Fruit fly (Drosophila melanogaster) whole organism, embryonic: ENCODE results near the gene wam.

Source experiments
- Atf3 ChIP-seq: fragments of 200-800 bp; sonication (Bioruptor generic); optimal IDR thresholded peaks from 3 replicates; lab custom pipeline; 2016; ENCODE audit warnings: missing biosample characterization, missing genetic modification characterization
- Awh ChIP-seq: fragments of 200-800 bp; sonication (Bioruptor generic); IDR thresholded peaks from 2 replicates; pipeline ENCODE4, ENCODE4 v1.3.6; 2022; ENCODE audit warnings: missing biosample characterization, missing genetic modification characterization
- Bdp1 ChIP-seq: fragments of 200-800 bp; sonication (Bioruptor generic); optimal IDR thresholded peaks from 3 replicates; lab custom pipeline; 2016; ENCODE audit warnings: missing biosample characterization, missing genetic modification characterization
- Bteb2 ChIP-seq: fragments of 200-800 bp; sonication (Bioruptor generic); optimal IDR thresholded peaks from 2 replicates; lab custom pipeline; 2016; ENCODE audit warnings: missing biosample characterization, missing genetic modification characterization
- CG10267 ChIP-seq: fragments of 200-800 bp; sonication (Bioruptor generic); optimal IDR thresholded peaks from 2 replicates; lab custom pipeline; 2018; ENCODE audit warnings: missing biosample characterization, mild to moderate bottlenecking, missing genetic modification characterization, moderate library complexity
- CG10654 ChIP-seq: fragments of 200-800 bp; sonication (Bioruptor generic); optimal IDR thresholded peaks from 2 replicates; lab custom pipeline; 2016; ENCODE audit warnings: missing biosample characterization, missing genetic modification characterization
- CG11695 ChIP-seq: fragments of 200-800 bp; sonication (Bioruptor generic); IDR thresholded peaks from 3 replicates; pipeline ENCODE4 v1.3.6; 2022; ENCODE audit warnings: missing biosample characterization, missing genetic modification characterization
- CG12391 ChIP-seq: fragments of 200-800 bp; sonication (Bioruptor generic); optimal IDR thresholded peaks from 3 replicates; lab custom pipeline; 2018; ENCODE audit warnings: missing biosample characterization, mild to moderate bottlenecking, missing genetic modification characterization, moderate library complexity
- CG12744 ChIP-seq: fragments of 200-800 bp; sonication (Bioruptor generic); optimal IDR thresholded peaks from 2 replicates; lab custom pipeline; 2016; ENCODE audit warnings: missing biosample characterization, missing genetic modification characterization
- CG14014 ChIP-seq: fragments of 200-800 bp; sonication (Bioruptor generic); IDR thresholded peaks from 2 replicates; pipeline ENCODE4 v1.3.6; 2022; ENCODE audit warnings: missing biosample characterization, missing genetic modification characterization
- CG14667 ChIP-seq: fragments of 200-800 bp; sonication (Bioruptor generic); IDR thresholded peaks from 2 replicates; pipeline ENCODE4 v1.3.6; 2022; ENCODE audit warnings: missing biosample characterization, missing genetic modification characterization
- CG15514 ChIP-seq: fragments of 200-800 bp; sonication (Bioruptor generic); optimal IDR thresholded peaks from 3 replicates; lab custom pipeline; 2017; ENCODE audit warnings: missing biosample characterization, missing genetic modification characterization, mild to moderate bottlenecking, moderate library complexity, missing genetic modification reagents
- CG15601 ChIP-seq: fragments of 200-800 bp; sonication (Bioruptor generic); optimal IDR thresholded peaks from 3 replicates; lab custom pipeline; 2019; ENCODE audit warnings: missing biosample characterization, mild to moderate bottlenecking, missing genetic modification characterization, moderate library complexity
- CG1602 ChIP-seq: fragments of 200-800 bp; sonication (Bioruptor generic); optimal IDR thresholded peaks from 3 replicates; lab custom pipeline; 2016; ENCODE audit warnings: missing biosample characterization, missing genetic modification characterization
- CG1647 ChIP-seq: fragments of 200-800 bp; sonication (Bioruptor generic); optimal IDR thresholded peaks from 3 replicates; lab custom pipeline; 2016; ENCODE audit warnings: missing biosample characterization, missing genetic modification characterization
- CG18476 ChIP-seq: fragments of 200-800 bp; sonication (Bioruptor generic); optimal IDR thresholded peaks from 2 replicates; lab custom pipeline; 2016; ENCODE audit warnings: missing biosample characterization, mild to moderate bottlenecking, missing genetic modification characterization
- CG33213 ChIP-seq: fragments of 200-800 bp; sonication (Bioruptor generic); optimal IDR thresholded peaks from 3 replicates; lab custom pipeline; 2016; ENCODE audit warnings: missing biosample characterization, missing genetic modification characterization
- CG3847 ChIP-seq: fragments of 200-800 bp; sonication (Bioruptor generic); IDR thresholded peaks from 2 replicates; pipeline ENCODE4 v1.3.6; 2022; ENCODE audit warnings: missing biosample characterization, missing genetic modification characterization
- CG6654 ChIP-seq: fragments of 200-800 bp; sonication (Bioruptor generic); optimal IDR thresholded peaks from 2 replicates; lab custom pipeline; 2017; ENCODE audit warnings: missing biosample characterization, mild to moderate bottlenecking, missing genetic modification characterization
- CG7357 ChIP-seq: fragments of 200-800 bp; sonication (Bioruptor generic); IDR thresholded peaks from 3 replicates; pipeline ENCODE4 v1.3.6; 2022; ENCODE audit warnings: missing biosample characterization, missing genetic modification characterization
- CG7963 ChIP-seq: fragments of 200-800 bp; sonication (Bioruptor generic); IDR thresholded peaks from 3 replicates; pipeline ENCODE4 v1.3.6; 2022; ENCODE audit warnings: missing biosample characterization, missing genetic modification characterization; ENCODE audit not compliant: partially characterized antibody
- CG9437 ChIP-seq: fragments of 200-800 bp; sonication (Bioruptor generic); optimal IDR thresholded peaks from 2 replicates; lab custom pipeline; 2018; ENCODE audit warnings: missing biosample characterization, mild to moderate bottlenecking, missing genetic modification characterization
- H15 ChIP-seq: fragments of 200-800 bp; sonication (Bioruptor generic); IDR thresholded peaks from 3 replicates; pipeline ENCODE4 v1.3.6; 2022; ENCODE audit warnings: missing biosample characterization, missing genetic modification characterization
- HLH3B ChIP-seq: fragments of 200-800 bp; sonication (Bioruptor generic); IDR thresholded peaks from 2 replicates; pipeline ENCODE4 v1.3.6; 2022; ENCODE audit warnings: missing biosample characterization, missing genetic modification characterization
- HLH4C ChIP-seq: fragments of 200-800 bp; sonication (Bioruptor generic); IDR thresholded peaks from 3 replicates; pipeline ENCODE4 v1.3.6; 2022; ENCODE audit warnings: missing biosample characterization, missing genetic modification characterization; ENCODE audit not compliant: partially characterized antibody
- Nf-YC ChIP-seq: fragments of 200-800 bp; optimal IDR thresholded peaks from 3 replicates; lab custom pipeline; 2019; ENCODE audit warnings: missing biosample characterization, mild to moderate bottlenecking, missing genetic modification characterization, moderate library complexity
- Scr ChIP-seq: fragments of 200-800 bp; sonication (Bioruptor generic); IDR thresholded peaks from 2 replicates; pipeline ENCODE4 v1.3.6; 2022; ENCODE audit warnings: missing biosample characterization, missing genetic modification characterization; ENCODE audit not compliant: partially characterized antibody
- Stat92E ChIP-seq, 3 experiments: fragments of >200 bp in 2 of 3; fragments of 200-800 bp in 1 of 3; sonication (Bioruptor generic) in 1 of 3; optimal IDR thresholded peaks; 2 replicates each; lab custom pipeline; 2017 to 2019; ENCODE audit warnings: missing biosample characterization in 3 of 3, missing genetic modification characterization in 3 of 3, mild to moderate bottlenecking in 1 of 3, moderate library complexity in 1 of 3
- ac ChIP-seq: fragments of 200-800 bp; sonication (Bioruptor generic); optimal IDR thresholded peaks from 3 replicates; lab custom pipeline; 2017; ENCODE audit warnings: missing biosample characterization, mild to moderate bottlenecking, missing genetic modification characterization
- bcd ChIP-seq: fragments of 200-800 bp; sonication (Bioruptor generic); optimal IDR thresholded peaks from 2 replicates; lab custom pipeline; 2017; ENCODE audit warnings: missing biosample characterization, mild to moderate bottlenecking, missing genetic modification characterization
- ci ChIP-seq: fragments of 200-800 bp; sonication (Bioruptor generic); IDR thresholded peaks from 3 replicates; pipeline ENCODE4 v1.3.6; 2022; ENCODE audit warnings: missing biosample characterization, missing genetic modification characterization
- disco-r ChIP-seq: fragments of 200-800 bp; sonication (Bioruptor generic); optimal IDR thresholded peaks from 2 replicates; lab custom pipeline; 2016; ENCODE audit warnings: missing biosample characterization, missing genetic modification characterization
- dmrt99B ChIP-seq: fragments of 200-800 bp; sonication (Bioruptor generic); optimal IDR thresholded peaks from 2 replicates; lab custom pipeline; 2018; ENCODE audit warnings: missing biosample characterization, mild to moderate bottlenecking, missing genetic modification characterization, moderate library complexity
- en ChIP-seq: fragments of 200-800 bp; sonication (Bioruptor generic); optimal IDR thresholded peaks from 2 replicates; lab custom pipeline; 2016; ENCODE audit warnings: missing biosample characterization, missing genetic modification characterization
- fd102C ChIP-seq: fragments of 200-800 bp; sonication (Bioruptor generic); optimal IDR thresholded peaks from 2 replicates; lab custom pipeline; 2018; ENCODE audit warnings: missing biosample characterization, mild to moderate bottlenecking, missing genetic modification characterization, moderate library complexity
- fru ChIP-seq: fragments of >200 bp; optimal IDR thresholded peaks from 2 replicates; lab custom pipeline; 2017
- gsb-n ChIP-seq: fragments of 200-800 bp; sonication (Bioruptor generic); optimal IDR thresholded peaks from 3 replicates; lab custom pipeline; 2018; ENCODE audit warnings: missing biosample characterization, mild to moderate bottlenecking, missing genetic modification characterization
- hb ChIP-seq: fragments of 200-800 bp; sonication (Bioruptor generic); IDR thresholded peaks from 3 replicates; pipeline ENCODE4 v1.3.6; 2022; ENCODE audit warnings: missing biosample characterization, missing genetic modification characterization; ENCODE audit not compliant: partially characterized antibody
- hkb ChIP-seq, 2 experiments: fragments of 200-800 bp in 1 of 2; fragments of >200 bp in 1 of 2; sonication (Bioruptor generic) in 1 of 2; IDR thresholded peaks in 1 of 2; optimal IDR thresholded peaks in 1 of 2; 2 replicates each; pipeline versions ENCODE4 v1.3.6 to Lab custom; 2017 to 2022; ENCODE audit warnings: missing biosample characterization in 1 of 2, missing genetic modification characterization in 1 of 2
- ind ChIP-seq: fragments of 200-800 bp; sonication (Bioruptor generic); optimal IDR thresholded peaks from 3 replicates; lab custom pipeline; 2016; ENCODE audit warnings: missing biosample characterization, missing genetic modification characterization
- jing ChIP-seq: fragments of 200-800 bp; sonication (Bioruptor generic); optimal IDR thresholded peaks from 2 replicates; lab custom pipeline; 2018; ENCODE audit warnings: missing biosample characterization, mild to moderate bottlenecking, missing genetic modification characterization
- klu ChIP-seq: fragments of 200-800 bp; sonication (Bioruptor generic); IDR thresholded peaks from 2 replicates; pipeline ENCODE4 v1.3.6; 2022; ENCODE audit warnings: missing biosample characterization, missing genetic modification characterization
- kni ChIP-seq: fragments of 200-800 bp; sonication (Bioruptor generic); optimal IDR thresholded peaks from 3 replicates; lab custom pipeline; 2017; ENCODE audit warnings: mild to moderate bottlenecking, missing biosample characterization, missing genetic modification reagents, missing genetic modification characterization
- lilli ChIP-seq: fragments of 200-800 bp; sonication (Bioruptor generic); optimal IDR thresholded peaks from 3 replicates; lab custom pipeline; 2016; ENCODE audit warnings: missing biosample characterization, missing genetic modification characterization
- nom ChIP-seq: fragments of 200-800 bp; sonication (Bioruptor generic); optimal IDR thresholded peaks from 2 replicates; lab custom pipeline; 2017; ENCODE audit warnings: missing biosample characterization, missing genetic modification characterization, mild to moderate bottlenecking, moderate library complexity, missing genetic modification reagents
- otp ChIP-seq: fragments of 200-800 bp; sonication (Bioruptor generic); IDR thresholded peaks from 3 replicates; pipeline ENCODE4, ENCODE4 v1.3.6; 2022; ENCODE audit warnings: missing biosample characterization, missing genetic modification characterization
- stwl ChIP-seq: fragments of 200-800 bp; sonication (Bioruptor generic); optimal IDR thresholded peaks from 3 replicates; lab custom pipeline; 2018; ENCODE audit warnings: missing biosample characterization, mild to moderate bottlenecking, missing genetic modification characterization, moderate library complexity
- tx ChIP-seq: fragments of 200-800 bp; sonication (Bioruptor generic); optimal IDR thresholded peaks from 2 replicates; lab custom pipeline; 2016; ENCODE audit warnings: missing biosample characterization, missing genetic modification characterization
- vvl ChIP-seq: fragments of 200-800 bp; sonication (Bioruptor generic); IDR thresholded peaks from 2 replicates; pipeline ENCODE4 v1.3.6; 2022; ENCODE audit warnings: missing biosample characterization, missing genetic modification characterization

Gene wam

DNA sequence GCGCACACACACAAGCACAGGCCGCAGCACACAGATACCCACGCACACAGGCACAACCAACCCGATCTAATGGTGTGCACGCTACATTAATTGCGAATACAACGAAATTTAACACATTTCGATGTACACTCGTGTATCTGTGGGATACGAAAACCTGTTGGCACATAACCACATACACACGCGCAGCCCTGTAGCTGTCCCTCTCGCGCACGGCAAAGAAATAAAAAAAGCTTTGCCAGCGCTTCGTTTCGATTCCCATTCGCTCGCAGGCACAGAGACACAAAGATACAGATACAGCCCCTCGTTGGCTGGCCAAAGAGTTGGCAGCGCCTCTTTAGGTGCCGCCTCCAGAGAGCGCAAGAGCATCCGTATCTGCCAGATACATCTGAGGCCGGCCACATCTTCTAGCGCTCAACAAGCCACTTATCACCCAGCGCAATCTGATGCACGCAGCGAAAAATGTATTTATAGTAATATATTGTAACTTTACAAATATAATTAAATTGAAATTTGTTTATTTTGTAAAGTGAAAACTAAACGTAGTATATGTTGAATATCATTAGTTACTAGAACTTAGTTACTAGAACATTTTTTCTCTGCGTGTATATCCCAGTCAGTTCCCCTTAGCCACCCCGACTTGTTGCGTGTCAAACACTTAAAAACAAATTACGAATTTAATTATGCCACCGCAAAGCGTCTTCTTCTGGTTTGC is 5.4 kb upstream of the wam start (continued):
- peak; percentile 37 for TF ChIP-seq lilli (GFP tag; lab: Kevin White, UChicago)
- TF ChIP-seq Nf-YC (tag; lab: Kevin White, UChicago) = peak; percentile 100
- TF ChIP-seq fru (lab: Kevin White, UChicago) = no peak
- no peak for TF ChIP-seq disco-r (GFP tag; lab: Kevin White, UChicago)
- TF ChIP-seq otp (GFP tag; lab: Robert Waterston, UW) = no peak
- TF ChIP-seq CG10654 (GFP tag; lab: Kevin White, UChicago) = no peak
- TF ChIP-seq Stat92E (GFP tag; optimal IDR thresholded peaks at IDR 0.05; lab: Kevin White, UChicago) = no peak
- no peak for TF ChIP-seq bcd (GFP tag; lab: Kevin White, UChicago)
- no peak for TF ChIP-seq stwl (tag; lab: Kevin White, UChicago)
- TF ChIP-seq CG14667 = peak; percentile 61; the same call in 1 of the 2 replicates
- TF ChIP-seq gsb-n = peak; percentile 42
- peak; percentile 34 for TF ChIP-seq CG10267 (tag; lab: Kevin White, UChicago)
- no peak for TF ChIP-seq fd102C (GFP tag; lab: Kevin White, UChicago)
- no peak for TF ChIP-seq Atf3 (GFP tag; lab: Kevin White, UChicago)
- TF ChIP-seq CG7357 (GFP tag; lab: Robert Waterston, UW) = no peak
- TF ChIP-seq CG7963 = no peak
- peak; percentile 23 for TF ChIP-seq kni (GFP tag; lab: Kevin White, UChicago)
- peak; percentile 16; the same call in 1 of the 2 replicates for TF ChIP-seq Awh (GFP tag; lab: Robert Waterston, UW)
- TF ChIP-seq HLH4C = no peak
- TF ChIP-seq nom (GFP tag; lab: Kevin White, UChicago) = peak; percentile 66
- TF ChIP-seq dmrt99B (tag; lab: Kevin White, UChicago) = peak; percentile 63
- TF ChIP-seq CG33213 (GFP tag; lab: Kevin White, UChicago) = no peak
- TF ChIP-seq jing (GFP tag; lab: Kevin White, UChicago) = peak; percentile 60
- TF ChIP-seq CG12391 = peak; percentile 68
- peak; percentile 38 for TF ChIP-seq CG3847 (GFP tag; lab: Robert Waterston, UW)
- TF ChIP-seq Bdp1 (GFP tag; lab: Kevin White, UChicago) = no peak
- no peak for TF ChIP-seq CG9437 (GFP tag; lab: Kevin White, UChicago)
- no peak for TF ChIP-seq Bteb2
- TF ChIP-seq CG15514 (GFP tag; lab: Kevin White, UChicago) = no peak
- peak; percentile 21 for TF ChIP-seq CG1602 (GFP tag; lab: Kevin White, UChicago)
- TF ChIP-seq CG15601 = no peak
- no peak for TF ChIP-seq hb (GFP tag; lab: Robert Waterston, UW)
- TF ChIP-seq vvl = peak; percentile 80
- peak; percentile 22 for TF ChIP-seq ind
- TF ChIP-seq en = no peak
- peak; percentile 56; the same call in 2 of the 3 replicates for TF ChIP-seq H15 (GFP tag; lab: Robert Waterston, UW)
- TF ChIP-seq klu = 0 out of 2 replicates have a peak, but pooled peaks have one; percentile 29
- TF ChIP-seq CG1647 (GFP tag; lab: Kevin White, UChicago) = no peak
- no peak for TF ChIP-seq CG18476 (GFP tag; lab: Kevin White, UChicago)
- 0 out of 3 replicates have a peak, but pooled peaks have one; percentile 54 for TF ChIP-seq CG11695 (GFP tag; lab: Robert Waterston, UW)
- peak; percentile 47; the same call in 1 of the 2 replicates for TF ChIP-seq CG14014 (GFP tag; lab: Robert Waterston, UW)
- TF ChIP-seq ac (GFP tag; lab: Kevin White, UChicago) = no peak
- no peak for TF ChIP-seq CG12744 (GFP tag; lab: Kevin White, UChicago)
- TF ChIP-seq HLH3B (GFP tag; lab: Robert Waterston, UW) = peak; percentile 71
- no peak for TF ChIP-seq hkb (optimal IDR thresholded peaks at IDR 0.05; lab: Kevin White, UChicago)
- peak; percentile 78 for TF ChIP-seq hkb (GFP tag; IDR thresholded peaks at IDR 0.05; lab: Robert Waterston, UW)
- TF ChIP-seq Scr (GFP tag; lab: Robert Waterston, UW) = no peak
- no peak for TF ChIP-seq CG6654 (GFP tag; lab: Kevin White, UChicago)
- TF ChIP-seq ci = peak; percentile 81
- TF ChIP-seq tx (GFP tag; lab: Kevin White, UChicago) = no peak
